Worm (Caenorhabditis elegans) whole organism, L1 larva: ENCODE measurements around the gene psmd-9.

Experiments
- dpl-1 ChIP-seq, 3 experiments: fragments of 150-350 bp in 2 of 3; sonication (generic microtip) in 1 of 3; optimal IDR thresholded peaks; 2 replicates each; lab custom pipeline; 2014 to 2017; ENCODE audit warnings: missing biosample characterization in 3 of 3, missing genetic modification characterization in 3 of 3, missing genetic modification reagents in 3 of 3
- lin-13 ChIP-seq: fragments of 150-350 bp; optimal IDR thresholded peaks from 2 replicates; lab custom pipeline; 2014; ENCODE audit warnings: missing biosample characterization, missing genetic modification reagents, missing genetic modification characterization
- nhr-20 ChIP-seq: sonication (generic microtip); optimal IDR thresholded peaks from 2 replicates; lab custom pipeline; 2016; ENCODE audit warnings: mild to moderate bottlenecking, missing genetic modification characterization, missing compliant biosample characterization
- nhr-84 ChIP-seq: sonication (generic microtip); optimal IDR thresholded peaks from 2 replicates; lab custom pipeline; 2017; ENCODE audit warnings: missing biosample characterization, missing genetic modification characterization
- pag-3 ChIP-seq: sonication (generic microtip); optimal IDR thresholded peaks from 2 replicates; lab custom pipeline; 2017; ENCODE audit warnings: missing genetic modification characterization, mild to moderate bottlenecking, missing compliant biosample characterization, antibody characterized with exemption, borderline replicate concordance; ENCODE audit not compliant: insufficient read depth
- snpc-4 ChIP-seq: fragments of 150-350 bp; optimal IDR thresholded peaks from 2 replicates; lab custom pipeline; 2014; ENCODE audit warnings: missing biosample characterization, missing genetic modification characterization
- sox-4 ChIP-seq: sonication (generic microtip); optimal IDR thresholded peaks from 2 replicates; lab custom pipeline; 2016; ENCODE audit warnings: missing genetic modification characterization, missing compliant biosample characterization
- sup-37 ChIP-seq: fragments of 200-800 bp; sonication (Bioruptor generic); optimal IDR thresholded peaks from 2 replicates; lab custom pipeline; 2018; ENCODE audit warnings: mild to moderate bottlenecking, missing genetic modification characterization, missing compliant biosample characterization
- unc-130 ChIP-seq: fragments of 150-350 bp; optimal IDR thresholded peaks from 2 replicates; lab custom pipeline; 2017; ENCODE audit warnings: missing biosample characterization, missing genetic modification characterization, inconsistent platforms
- unc-62 ChIP-seq: fragments of 150-350 bp; optimal IDR thresholded peaks from 2 replicates; lab custom pipeline; 2014; ENCODE audit warnings: missing biosample characterization, missing genetic modification reagents, missing genetic modification characterization

DNA sequence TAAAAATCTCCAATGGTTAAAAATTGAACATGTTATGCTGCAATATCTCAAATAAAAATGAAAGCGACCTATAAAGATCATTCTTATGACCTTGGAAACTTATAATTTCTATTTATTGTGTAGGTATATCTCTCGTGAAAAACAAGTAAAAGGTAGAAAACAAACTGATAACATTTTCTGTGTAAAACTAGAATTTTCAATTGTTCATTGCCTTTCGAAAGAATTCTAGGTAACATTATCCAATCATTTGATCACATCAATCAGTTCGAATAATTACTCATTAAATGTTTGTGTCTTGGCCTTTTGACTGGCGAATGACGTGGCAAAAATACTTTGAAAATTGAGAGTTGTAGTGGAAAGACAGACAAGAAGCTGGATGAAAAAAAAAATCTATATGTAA, 24.0 kb upstream of the psmd-9 start:
- no peak for TF ChIP-seq sox-4 (tag; lab: Kevin White, UChicago)
- no peak for TF ChIP-seq pag-3
- TF ChIP-seq nhr-20 = peak; percentile 14
- TF ChIP-seq unc-62 (GFP tag; lab: Kevin White, UChicago) = no peak
- no peak for TF ChIP-seq snpc-4 (tag; lab: Kevin White, UChicago)
- TF ChIP-seq nhr-84 (tag; lab: Kevin White, UChicago) = no peak
- TF ChIP-seq unc-130 (tag; lab: Kevin White, UChicago) = no peak
- no peak for TF ChIP-seq sup-37 (GFP tag; lab: Kevin White, UChicago)
- no peak for TF ChIP-seq dpl-1 (GFP tag; optimal IDR thresholded peaks at IDR 0.05; lab: Kevin White, UChicago)
- no peak for TF ChIP-seq lin-13
